Fruit fly (Drosophila melanogaster) whole organism, embryonic: Measurements from ENCODE around the gene CG34300.

Source experiments
- CG10543 ChIP-seq: fragments of 200-800 bp; sonication (Bioruptor generic); optimal IDR thresholded peaks from 3 replicates; lab custom pipeline; 2017; ENCODE audit warnings: missing biosample characterization, mild to moderate bottlenecking, missing genetic modification characterization, moderate library complexity
- CG11247 ChIP-seq: fragments of 200-800 bp; sonication (Bioruptor generic); IDR thresholded peaks from 2 replicates; pipeline ENCODE4 v1.3.6; 2022; ENCODE audit warnings: missing biosample characterization, missing genetic modification characterization
- CG11696 ChIP-seq: fragments of 200-800 bp; sonication (Bioruptor generic); IDR thresholded peaks from 2 replicates; pipeline ENCODE4 v1.3.6; 2022; ENCODE audit warnings: missing biosample characterization, missing genetic modification characterization
- CG13424 ChIP-seq: fragments of 200-800 bp; sonication (Bioruptor generic); optimal IDR thresholded peaks from 2 replicates; lab custom pipeline; 2019; ENCODE audit warnings: missing biosample characterization, mild to moderate bottlenecking, missing genetic modification characterization, moderate library complexity
- CG13624 ChIP-seq: fragments of 200-800 bp; sonication (Bioruptor generic); optimal IDR thresholded peaks from 2 replicates; lab custom pipeline; 2016; ENCODE audit warnings: missing biosample characterization, missing genetic modification characterization
- CG13775 ChIP-seq: fragments of 200-800 bp; sonication (Bioruptor generic); optimal IDR thresholded peaks from 3 replicates; lab custom pipeline; 2017; ENCODE audit warnings: missing biosample characterization, mild to moderate bottlenecking, missing genetic modification characterization
- CG13894 ChIP-seq: fragments of 200-800 bp; sonication (Bioruptor generic); optimal IDR thresholded peaks from 3 replicates; lab custom pipeline; 2018; ENCODE audit warnings: missing biosample characterization, mild to moderate bottlenecking, missing genetic modification characterization, moderate library complexity
- CG17802 ChIP-seq: fragments of 200-800 bp; sonication (Bioruptor generic); optimal IDR thresholded peaks from 2 replicates; lab custom pipeline; 2018; ENCODE audit warnings: missing biosample characterization, mild to moderate bottlenecking, missing genetic modification characterization, moderate library complexity
- CG18619 ChIP-seq: fragments of 200-800 bp; sonication (Bioruptor generic); optimal IDR thresholded peaks from 3 replicates; lab custom pipeline; 2017; ENCODE audit warnings: missing biosample characterization, mild to moderate bottlenecking, missing genetic modification characterization
- CG2199 ChIP-seq: fragments of 200-800 bp; sonication (Bioruptor generic); IDR thresholded peaks from 3 replicates; pipeline ENCODE4 v1.3.6; 2022; ENCODE audit warnings: missing biosample characterization, missing genetic modification characterization
- CG2875 ChIP-seq: fragments of 200-800 bp; sonication (Bioruptor generic); optimal IDR thresholded peaks from 2 replicates; lab custom pipeline; 2017; ENCODE audit warnings: missing biosample characterization, mild to moderate bottlenecking, missing genetic modification characterization, missing genetic modification reagents
- CG31365 ChIP-seq: fragments of 200-800 bp; sonication (Bioruptor generic); optimal IDR thresholded peaks from 2 replicates; lab custom pipeline; 2018; ENCODE audit warnings: missing biosample characterization, mild to moderate bottlenecking, missing genetic modification characterization
- CG32532 ChIP-seq: fragments of 200-800 bp; sonication (Bioruptor generic); IDR thresholded peaks from 2 replicates; pipeline ENCODE4 v1.3.6; 2022; ENCODE audit warnings: missing biosample characterization, missing genetic modification characterization
- CG34422 ChIP-seq: fragments of 200-800 bp; sonication (Bioruptor generic); IDR thresholded peaks from 3 replicates; pipeline ENCODE4 v1.3.6; 2022; ENCODE audit warnings: missing biosample characterization, missing genetic modification characterization
- CG6175 ChIP-seq: fragments of 200-800 bp; sonication (Bioruptor generic); IDR thresholded peaks from 3 replicates; pipeline ENCODE4 v1.3.6; 2022; ENCODE audit warnings: missing biosample characterization, missing genetic modification characterization
- CG8359 ChIP-seq: fragments of 200-800 bp; sonication (Bioruptor generic); optimal IDR thresholded peaks from 2 replicates; lab custom pipeline; 2017; ENCODE audit warnings: missing biosample characterization, mild to moderate bottlenecking, missing genetic modification characterization, borderline replicate concordance
- CG9609 ChIP-seq: fragments of 200-800 bp; sonication (Bioruptor generic); optimal IDR thresholded peaks from 3 replicates; lab custom pipeline; 2016; ENCODE audit warnings: missing biosample characterization, missing genetic modification characterization
- CHES-1-like ChIP-seq: fragments of 200-800 bp; sonication (Bioruptor generic); optimal IDR thresholded peaks from 2 replicates; lab custom pipeline; 2016; ENCODE audit warnings: missing biosample characterization, missing genetic modification characterization
- Camta ChIP-seq: fragments of 200-800 bp; sonication (Bioruptor generic); optimal IDR thresholded peaks from 2 replicates; lab custom pipeline; 2016; ENCODE audit warnings: missing biosample characterization, missing genetic modification characterization
- D19A ChIP-seq: fragments of 200-800 bp; optimal IDR thresholded peaks from 3 replicates; lab custom pipeline; 2019; ENCODE audit warnings: missing biosample characterization, mild to moderate bottlenecking, missing genetic modification characterization, moderate library complexity
- D19B ChIP-seq: fragments of 200-800 bp; sonication (Bioruptor generic); optimal IDR thresholded peaks from 2 replicates; lab custom pipeline; 2017; ENCODE audit warnings: missing biosample characterization, mild to moderate bottlenecking, missing genetic modification characterization
- Dbx ChIP-seq: fragments of 200-800 bp; sonication (Bioruptor generic); IDR thresholded peaks from 3 replicates; pipeline ENCODE4 v1.3.6; 2022; ENCODE audit warnings: missing biosample characterization, missing genetic modification characterization
- Dip3 ChIP-seq: fragments of 200-800 bp; sonication (Bioruptor generic); optimal IDR thresholded peaks from 3 replicates; lab custom pipeline; 2016; ENCODE audit warnings: missing biosample characterization, missing genetic modification characterization
- Dll ChIP-seq: fragments of 200-800 bp; sonication (Bioruptor generic); IDR thresholded peaks from 4 replicates; pipeline ENCODE4 v1.3.6; 2022; ENCODE audit warnings: missing biosample characterization, missing genetic modification characterization; ENCODE audit not compliant: partially characterized antibody
- Drgx ChIP-seq: fragments of 200-800 bp; sonication (Bioruptor generic); IDR thresholded peaks from 2 replicates; pipeline ENCODE4 v1.3.6; 2022; ENCODE audit warnings: missing biosample characterization, missing genetic modification characterization
- E2f2 ChIP-seq: fragments of 200-800 bp; sonication (Bioruptor generic); IDR thresholded peaks from 2 replicates; pipeline ENCODE4 v1.3.6; 2022; ENCODE audit warnings: missing biosample characterization, missing genetic modification characterization
- Elba2 ChIP-seq: fragments of 200-800 bp; sonication (Bioruptor generic); optimal IDR thresholded peaks from 3 replicates; lab custom pipeline; 2016; ENCODE audit warnings: missing biosample characterization, missing genetic modification characterization
- H2.0 ChIP-seq: fragments of 200-800 bp; sonication (Bioruptor generic); IDR thresholded peaks from 2 replicates; pipeline ENCODE4 v1.3.6; 2022; ENCODE audit warnings: missing biosample characterization, missing genetic modification characterization
- HLH3B ChIP-seq: fragments of 200-800 bp; sonication (Bioruptor generic); IDR thresholded peaks from 2 replicates; pipeline ENCODE4 v1.3.6; 2022; ENCODE audit warnings: missing biosample characterization, missing genetic modification characterization
- Hr3 ChIP-seq: fragments of 200-800 bp; sonication (Bioruptor generic); optimal IDR thresholded peaks from 3 replicates; lab custom pipeline; 2016; ENCODE audit warnings: missing biosample characterization, missing genetic modification characterization
- MTF-1 ChIP-seq: fragments of 200-800 bp; sonication (Bioruptor generic); optimal IDR thresholded peaks from 2 replicates; lab custom pipeline; 2018; ENCODE audit warnings: missing biosample characterization, mild to moderate bottlenecking, missing genetic modification characterization, borderline replicate concordance
- NC2α ChIP-seq: fragments of 200-800 bp; sonication (Bioruptor generic); optimal IDR thresholded peaks from 2 replicates; lab custom pipeline; 2016; ENCODE audit warnings: missing biosample characterization, missing genetic modification characterization
- Sry-β ChIP-seq: fragments of 200-800 bp; sonication (Bioruptor generic); optimal IDR thresholded peaks from 2 replicates; lab custom pipeline; 2018; ENCODE audit warnings: missing biosample characterization, mild to moderate bottlenecking, missing genetic modification characterization, moderate library complexity
- ara ChIP-seq: fragments of 200-800 bp; sonication (Bioruptor generic); IDR thresholded peaks from 2 replicates; pipeline ENCODE4 v1.3.6; 2022; ENCODE audit warnings: missing biosample characterization, missing genetic modification characterization
- bowl ChIP-seq: fragments of 200-800 bp; sonication (Bioruptor generic); IDR thresholded peaks from 2 replicates; pipeline ENCODE4 v1.3.6; 2022; ENCODE audit warnings: missing biosample characterization, missing genetic modification characterization
- bsh ChIP-seq, 2 experiments: fragments of 200-800 bp; sonication (Bioruptor generic); optimal IDR thresholded peaks; 2 replicates each; lab custom pipeline; 2017 to 2018; ENCODE audit warnings: mild to moderate bottlenecking in 2 of 2, missing biosample characterization in 2 of 2, missing genetic modification characterization in 2 of 2, moderate library complexity in 1 of 2
- chm ChIP-seq: fragments of 200-800 bp; sonication (Bioruptor generic); IDR thresholded peaks from 2 replicates; pipeline ENCODE4 v1.3.6; 2022; ENCODE audit warnings: missing biosample characterization, missing genetic modification characterization
- gro ChIP-seq: fragments of 200-800 bp; sonication (Bioruptor generic); optimal IDR thresholded peaks from 2 replicates; lab custom pipeline; 2016; ENCODE audit warnings: missing biosample characterization, missing genetic modification characterization
- her ChIP-seq: fragments of 200-800 bp; sonication (Bioruptor generic); optimal IDR thresholded peaks from 2 replicates; lab custom pipeline; 2016; ENCODE audit warnings: missing biosample characterization, missing genetic modification characterization
- insv ChIP-seq, 2 experiments: fragments of 200-800 bp; sonication (Bioruptor generic); optimal IDR thresholded peaks; 3 replicates each; lab custom pipeline; 2016 to 2018; ENCODE audit warnings: missing biosample characterization in 2 of 2, missing genetic modification characterization in 2 of 2
- kay ChIP-seq: fragments of 200-800 bp; sonication (Bioruptor generic); optimal IDR thresholded peaks from 2 replicates; lab custom pipeline; 2016; ENCODE audit warnings: missing biosample characterization, missing genetic modification characterization
- kni ChIP-seq: fragments of 200-800 bp; sonication (Bioruptor generic); optimal IDR thresholded peaks from 3 replicates; lab custom pipeline; 2017; ENCODE audit warnings: mild to moderate bottlenecking, missing biosample characterization, missing genetic modification reagents, missing genetic modification characterization
- maf-S ChIP-seq: fragments of 200-800 bp; sonication (Bioruptor generic); optimal IDR thresholded peaks from 2 replicates; lab custom pipeline; 2016; ENCODE audit warnings: missing biosample characterization, missing genetic modification characterization
- nerfin-2 ChIP-seq: fragments of 200-800 bp; sonication (Bioruptor generic); IDR thresholded peaks from 2 replicates; pipeline ENCODE4 v1.3.6; 2022; ENCODE audit warnings: missing biosample characterization, missing genetic modification characterization; ENCODE audit not compliant: partially characterized antibody
- org-1 ChIP-seq: fragments of 200-800 bp; sonication (Bioruptor generic); optimal IDR thresholded peaks from 2 replicates; lab custom pipeline; 2017; ENCODE audit warnings: missing biosample characterization, missing genetic modification characterization
- sd ChIP-seq: fragments of 200-800 bp; sonication (Bioruptor generic); optimal IDR thresholded peaks from 3 replicates; lab custom pipeline; 2018; ENCODE audit warnings: missing biosample characterization, mild to moderate bottlenecking, missing genetic modification characterization, moderate library complexity
- shn ChIP-seq: fragments of 200-800 bp; sonication (Bioruptor generic); optimal IDR thresholded peaks from 3 replicates; lab custom pipeline; 2016; ENCODE audit warnings: missing biosample characterization, missing genetic modification characterization
- sr ChIP-seq: fragments of 200-800 bp; sonication (Bioruptor generic); IDR thresholded peaks from 3 replicates; pipeline ENCODE4 v1.3.6; 2022; ENCODE audit warnings: missing biosample characterization, missing genetic modification characterization
- vnd ChIP-seq: fragments of 200-800 bp; sonication (Bioruptor generic); IDR thresholded peaks from 3 replicates; pipeline ENCODE4 v1.3.6; 2022; ENCODE audit warnings: missing biosample characterization, missing genetic modification characterization; ENCODE audit not compliant: partially characterized antibody

CG34300 gene

DNA sequence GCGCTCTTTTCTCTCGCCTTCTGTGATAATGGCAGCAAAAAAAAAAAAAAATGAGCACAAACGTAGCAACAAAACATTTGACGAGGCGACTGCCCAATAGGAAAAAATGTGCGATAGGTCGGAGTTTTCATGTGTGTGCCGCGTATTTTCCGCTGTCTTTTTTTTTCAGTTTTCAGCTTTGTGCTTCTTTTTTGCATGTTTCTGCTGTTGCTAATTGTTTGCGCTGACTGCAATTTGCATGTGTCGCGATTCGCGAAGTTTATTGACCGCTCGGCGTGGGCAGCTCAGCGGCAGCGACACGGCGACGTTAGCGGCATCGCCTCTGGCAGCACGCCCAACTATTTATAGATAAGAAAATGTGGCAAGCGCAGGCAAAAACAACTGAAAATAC lies 32.2 kb upstream of the CG34300 start:
- TF ChIP-seq CG32532 (GFP tag; lab: Robert Waterston, UW) (no peak), sr (GFP tag; lab: Robert Waterston, UW) (peak; percentile 52; the same call in 1 of the 3 replicates), Sry-β (GFP tag; lab: Kevin White, UChicago) (peak; percentile 76), Elba2 (GFP tag; lab: Kevin White, UChicago) (peak; percentile 56), bowl (GFP tag; lab: Robert Waterston, UW) (no peak), CG6175 (GFP tag; lab: Robert Waterston, UW) (0 out of 3 replicates have a peak, but pooled peaks have one; percentile 52), Drgx (GFP tag; lab: Robert Waterston, UW) (peak; percentile 81), bsh (GFP tag; optimal IDR thresholded peaks at IDR 0.05; lab: Kevin White, UChicago) (peak in 1 of 2 experiments; percentile 39), CHES-1-like (no peak), kay (GFP tag; lab: Kevin White, UChicago) (no peak)
- TF ChIP-seq, all 482 proteins: peak for 6

DNA sequence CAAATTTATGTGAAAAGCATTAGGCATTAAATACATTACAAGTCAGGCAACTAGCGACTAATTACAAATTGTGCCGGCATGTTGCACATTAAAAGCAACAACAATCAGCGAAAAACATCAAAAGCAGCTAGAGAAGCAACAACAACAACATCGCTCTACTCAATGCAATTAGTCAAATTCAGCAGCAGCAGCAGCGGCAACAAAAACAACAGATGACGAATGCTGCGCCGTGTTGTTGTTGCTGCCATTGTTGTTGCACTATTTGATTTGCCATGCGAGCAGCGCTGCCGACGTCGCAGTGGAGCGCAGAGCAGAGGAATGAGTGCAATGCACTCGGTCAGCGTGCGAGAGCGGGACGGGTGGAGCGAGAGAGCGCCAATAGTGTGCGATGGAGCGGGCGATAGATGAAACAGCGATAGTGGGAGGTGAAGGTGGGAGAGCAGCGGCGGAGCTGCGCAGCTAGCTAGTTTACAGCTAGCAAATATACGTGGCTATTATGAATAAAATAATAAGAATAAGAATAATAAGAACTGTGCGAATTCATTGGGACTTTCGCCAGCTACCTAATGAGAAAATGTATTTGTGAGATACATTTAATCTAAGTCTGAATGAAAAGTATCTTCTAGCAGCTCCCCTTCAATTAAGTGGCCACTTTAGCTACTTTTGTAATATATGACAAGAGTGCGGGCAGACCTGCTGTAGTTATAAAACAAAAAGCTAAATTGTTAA lies 31.6 kb upstream of the CG34300 start:
- TF ChIP-seq H2.0 (GFP tag; lab: Robert Waterston, UW) (no peak), shn (GFP tag; lab: Kevin White, UChicago) (no peak), CG2875 (GFP tag; lab: Kevin White, UChicago) (no peak), E2f2 (GFP tag; lab: Robert Waterston, UW) (no peak), CG34422 (GFP tag; lab: Robert Waterston, UW) (no peak), chm (no peak), D19A (tag; lab: Kevin White, UChicago) (no peak), MTF-1 (GFP tag; lab: Kevin White, UChicago) (no peak), insv (GFP tag; optimal IDR thresholded peaks at IDR 0.05; lab: Kevin White, UChicago) (no peak), sd (tag; lab: Kevin White, UChicago) (no peak), CG11247 (no peak), her (GFP tag; lab: Kevin White, UChicago) (no peak), CG2199 (GFP tag; lab: Robert Waterston, UW) (0 out of 3 replicates have a peak, but pooled peaks have one; percentile 8), CG13424 (tag; lab: Kevin White, UChicago) (peak; percentile 6), D19B (GFP tag; lab: Kevin White, UChicago) (no peak), ara (GFP tag; lab: Robert Waterston, UW) (no peak), CG11696 (GFP tag; lab: Robert Waterston, UW) (no peak), kni (GFP tag; lab: Kevin White, UChicago) (peak; percentile 20), org-1 (no peak), CG13775 (GFP tag; lab: Kevin White, UChicago) (no peak), CG17802 (tag; lab: Kevin White, UChicago) (no peak), Camta (GFP tag; lab: Kevin White, UChicago) (no peak), vnd (GFP tag; lab: Robert Waterston, UW) (no peak), CG8359 (GFP tag; lab: Kevin White, UChicago) (peak; percentile 2), maf-S (GFP tag; lab: Kevin White, UChicago) (no peak), HLH3B (no peak), Dbx (GFP tag; lab: Robert Waterston, UW) (peak; percentile 47; the same call in 1 of the 3 replicates), NC2α (GFP tag; lab: Kevin White, UChicago) (no peak), CG9609 (GFP tag; lab: Kevin White, UChicago) (no peak), Dip3 (GFP tag; lab: Kevin White, UChicago) (no peak), CG13624 (no peak), Dll (no peak; the same call in 3 of the 4 replicates), CG31365 (tag; lab: Kevin White, UChicago) (no peak), CG13894 (tag; lab: Kevin White, UChicago) (no peak), CG10543 (peak; percentile 54), CG18619 (GFP tag; lab: Kevin White, UChicago) (no peak), gro (GFP tag; lab: Kevin White, UChicago) (no peak), nerfin-2 (GFP tag; lab: Robert Waterston, UW) (no peak), Hr3 (GFP tag; lab: Kevin White, UChicago) (no peak)
